Fruit fly (Drosophila melanogaster) whole organism, embryonic: Measurements from ENCODE around the gene Pp1-87B.
A peak's percentile ranks its signal among the peaks of the same experiment; 100 is the strongest.

Experiments
- Bgb ChIP-seq: fragments of 200-800 bp; sonication (Bioruptor generic); IDR thresholded peaks from 2 replicates; pipeline ENCODE4 v1.3.6; 2022; ENCODE audit warnings: missing biosample characterization, missing genetic modification characterization; ENCODE audit not compliant: partially characterized antibody
- CG10267 ChIP-seq: fragments of 200-800 bp; sonication (Bioruptor generic); optimal IDR thresholded peaks from 2 replicates; lab custom pipeline; 2018; ENCODE audit warnings: missing biosample characterization, mild to moderate bottlenecking, missing genetic modification characterization, moderate library complexity
- CG10565 ChIP-seq: fragments of 200-800 bp; sonication (Bioruptor generic); optimal IDR thresholded peaks from 3 replicates; lab custom pipeline; 2016; ENCODE audit warnings: missing biosample characterization, mild to moderate bottlenecking, missing genetic modification characterization
- CG11560 ChIP-seq: fragments of 200-800 bp; sonication (Bioruptor generic); IDR thresholded peaks from 3 replicates; pipeline ENCODE4 v1.3.6; 2022; ENCODE audit warnings: missing biosample characterization, missing genetic modification characterization
- CG1233 ChIP-seq: fragments of 200-800 bp; sonication (Bioruptor generic); optimal IDR thresholded peaks from 4 replicates; lab custom pipeline; 2018; ENCODE audit warnings: missing biosample characterization, mild to moderate bottlenecking, missing genetic modification characterization
- CG13624 ChIP-seq: fragments of 200-800 bp; sonication (Bioruptor generic); optimal IDR thresholded peaks from 2 replicates; lab custom pipeline; 2016; ENCODE audit warnings: missing biosample characterization, missing genetic modification characterization
- CG13894 ChIP-seq: fragments of 200-800 bp; sonication (Bioruptor generic); optimal IDR thresholded peaks from 3 replicates; lab custom pipeline; 2018; ENCODE audit warnings: missing biosample characterization, mild to moderate bottlenecking, missing genetic modification characterization, moderate library complexity
- CG14050 ChIP-seq: fragments of 200-800 bp; sonication (Bioruptor generic); IDR thresholded peaks from 3 replicates; pipeline ENCODE4 v1.3.6; 2022; ENCODE audit warnings: missing biosample characterization, missing genetic modification characterization
- CG15011 ChIP-seq: fragments of 200-800 bp; sonication (Bioruptor generic); optimal IDR thresholded peaks from 3 replicates; lab custom pipeline; 2018; ENCODE audit warnings: missing biosample characterization, mild to moderate bottlenecking, missing genetic modification characterization
- CG1603 ChIP-seq: fragments of 200-800 bp; sonication (Bioruptor generic); optimal IDR thresholded peaks from 2 replicates; lab custom pipeline; 2019; ENCODE audit warnings: missing biosample characterization, mild to moderate bottlenecking, missing genetic modification characterization, moderate library complexity
- CG16779 ChIP-seq: fragments of 200-800 bp; sonication (Bioruptor generic); IDR thresholded peaks from 2 replicates; pipeline ENCODE4 v1.3.6; 2022; ENCODE audit warnings: missing biosample characterization, missing genetic modification characterization
- CG16813 ChIP-seq: fragments of 200-800 bp; sonication (Bioruptor generic); IDR thresholded peaks from 3 replicates; pipeline ENCODE4 v1.3.6; 2022; ENCODE audit warnings: missing biosample characterization, missing genetic modification characterization; ENCODE audit not compliant: partially characterized antibody
- CG17612 ChIP-seq: fragments of 200-800 bp; sonication (Bioruptor generic); IDR thresholded peaks from 2 replicates; pipeline ENCODE4 v1.3.6; 2022; ENCODE audit warnings: missing biosample characterization, missing genetic modification characterization
- CG18262 ChIP-seq: fragments of 200-800 bp; optimal IDR thresholded peaks from 3 replicates; lab custom pipeline; 2019; ENCODE audit warnings: missing biosample characterization, mild to moderate bottlenecking, missing genetic modification characterization, moderate library complexity
- CG18599 ChIP-seq: fragments of 200-800 bp; sonication (Bioruptor generic); optimal IDR thresholded peaks from 3 replicates; lab custom pipeline; 2017; ENCODE audit warnings: missing biosample characterization, missing genetic modification characterization, mild to moderate bottlenecking, moderate library complexity, missing genetic modification reagents
- CG2712 ChIP-seq: fragments of 200-800 bp; optimal IDR thresholded peaks from 3 replicates; lab custom pipeline; 2019; ENCODE audit warnings: missing biosample characterization, mild to moderate bottlenecking, missing genetic modification characterization, moderate library complexity
- CG30431 ChIP-seq: fragments of 200-800 bp; sonication (Bioruptor generic); optimal IDR thresholded peaks from 2 replicates; lab custom pipeline; 2017; ENCODE audit warnings: missing biosample characterization, missing genetic modification characterization
- CG31441 ChIP-seq: fragments of 200-800 bp; sonication (Bioruptor generic); IDR thresholded peaks from 2 replicates; pipeline ENCODE4 v1.3.6; 2022; ENCODE audit warnings: missing biosample characterization, missing genetic modification characterization
- CG3726 ChIP-seq: fragments of 200-800 bp; sonication (Bioruptor generic); IDR thresholded peaks from 3 replicates; pipeline ENCODE4, ENCODE4 v1.3.6; 2022; ENCODE audit warnings: missing biosample characterization, missing genetic modification characterization
- CG4404 ChIP-seq: fragments of 200-800 bp; sonication (Bioruptor generic); IDR thresholded peaks from 2 replicates; pipeline ENCODE4 v1.3.6; 2022; ENCODE audit warnings: missing biosample characterization, missing genetic modification characterization
- CG5245 ChIP-seq: fragments of 200-800 bp; sonication (Bioruptor generic); optimal IDR thresholded peaks from 3 replicates; lab custom pipeline; 2016; ENCODE audit warnings: missing biosample characterization, missing genetic modification characterization
- CG7745 ChIP-seq: fragments of 200-800 bp; sonication (Bioruptor generic); optimal IDR thresholded peaks from 2 replicates; lab custom pipeline; 2018; ENCODE audit warnings: missing biosample characterization, mild to moderate bottlenecking, missing genetic modification characterization, moderate library complexity
- CG8089 ChIP-seq: fragments of 200-800 bp; sonication (Bioruptor generic); optimal IDR thresholded peaks from 3 replicates; lab custom pipeline; 2016; ENCODE audit warnings: missing biosample characterization, missing genetic modification characterization
- CG8281 ChIP-seq: fragments of 200-800 bp; sonication (Bioruptor generic); optimal IDR thresholded peaks from 2 replicates; lab custom pipeline; 2018; ENCODE audit warnings: missing biosample characterization, mild to moderate bottlenecking, missing genetic modification characterization, moderate library complexity
- CG9609 ChIP-seq: fragments of 200-800 bp; sonication (Bioruptor generic); optimal IDR thresholded peaks from 3 replicates; lab custom pipeline; 2016; ENCODE audit warnings: missing biosample characterization, missing genetic modification characterization
- CG9727 ChIP-seq: fragments of 200-800 bp; sonication (Bioruptor generic); optimal IDR thresholded peaks from 3 replicates; lab custom pipeline; 2017; ENCODE audit warnings: missing biosample characterization, mild to moderate bottlenecking, missing genetic modification characterization
- Dad ChIP-seq: fragments of 200-800 bp; sonication (Bioruptor generic); optimal IDR thresholded peaks from 3 replicates; lab custom pipeline; 2016; ENCODE audit warnings: missing biosample characterization, missing genetic modification characterization
- Dref ChIP-seq: fragments of 200-800 bp; sonication (Bioruptor generic); IDR thresholded peaks from 2 replicates; pipeline ENCODE4 v1.3.6; 2022; ENCODE audit warnings: missing biosample characterization, missing genetic modification characterization
- H2.0 ChIP-seq: fragments of 200-800 bp; sonication (Bioruptor generic); IDR thresholded peaks from 2 replicates; pipeline ENCODE4 v1.3.6; 2022; ENCODE audit warnings: missing biosample characterization, missing genetic modification characterization
- Hr3 ChIP-seq: fragments of 200-800 bp; sonication (Bioruptor generic); optimal IDR thresholded peaks from 3 replicates; lab custom pipeline; 2016; ENCODE audit warnings: missing biosample characterization, missing genetic modification characterization
- Hr39 ChIP-seq: fragments of >200 bp; optimal IDR thresholded peaks from 2 replicates; lab custom pipeline; 2017
- Max ChIP-seq: fragments of 200-800 bp; sonication (Bioruptor generic); optimal IDR thresholded peaks from 2 replicates; lab custom pipeline; 2016; ENCODE audit warnings: missing biosample characterization, mild to moderate bottlenecking, missing genetic modification characterization
- Sry-β ChIP-seq: fragments of 200-800 bp; sonication (Bioruptor generic); optimal IDR thresholded peaks from 2 replicates; lab custom pipeline; 2018; ENCODE audit warnings: missing biosample characterization, mild to moderate bottlenecking, missing genetic modification characterization, moderate library complexity
- Usf ChIP-seq: fragments of 200-800 bp; sonication (Bioruptor generic); optimal IDR thresholded peaks from 2 replicates; lab custom pipeline; 2017; ENCODE audit warnings: missing genotype, missing biosample characterization, missing genetic modification characterization
- ac ChIP-seq: fragments of 200-800 bp; sonication (Bioruptor generic); optimal IDR thresholded peaks from 3 replicates; lab custom pipeline; 2017; ENCODE audit warnings: missing biosample characterization, mild to moderate bottlenecking, missing genetic modification characterization
- ato ChIP-seq: fragments of 200-800 bp; sonication (Bioruptor generic); IDR thresholded peaks from 2 replicates; pipeline ENCODE4 v1.3.6; 2022; ENCODE audit warnings: missing biosample characterization, missing genetic modification characterization; ENCODE audit not compliant: partially characterized antibody
- cad ChIP-seq: fragments of >200 bp; optimal IDR thresholded peaks from 2 replicates; lab custom pipeline; 2017; ENCODE audit warnings: missing biosample characterization, missing genetic modification characterization
- caup ChIP-seq: fragments of 200-800 bp; sonication (Bioruptor generic); optimal IDR thresholded peaks from 3 replicates; lab custom pipeline; 2017; ENCODE audit warnings: missing biosample characterization, mild to moderate bottlenecking, missing genetic modification characterization, moderate library complexity; ENCODE audit not compliant: severe bottlenecking
- dan ChIP-seq: fragments of 200-800 bp; sonication (Bioruptor generic); IDR thresholded peaks from 2 replicates; pipeline ENCODE4 v1.3.6; 2022; ENCODE audit warnings: missing biosample characterization, missing genetic modification characterization
- dysf ChIP-seq: fragments of 200-800 bp; sonication (Bioruptor generic); IDR thresholded peaks from 3 replicates; pipeline ENCODE4 v1.3.6; 2022; ENCODE audit warnings: missing biosample characterization, missing genetic modification characterization
- eve ChIP-seq, 2 experiments: fragments of >200 bp; optimal IDR thresholded peaks; 2 replicates each; lab custom pipeline; 2017; ENCODE audit warnings: missing biosample characterization in 2 of 2, missing genetic modification characterization in 2 of 2
- eyg ChIP-seq: fragments of 200-800 bp; sonication (Bioruptor generic); optimal IDR thresholded peaks from 3 replicates; lab custom pipeline; 2016; ENCODE audit warnings: missing biosample characterization, missing genetic modification characterization
- ham ChIP-seq: fragments of 200-800 bp; sonication (Bioruptor generic); IDR thresholded peaks from 2 replicates; pipeline ENCODE4 v1.3.6; 2022; ENCODE audit warnings: missing biosample characterization, missing genetic modification characterization
- ken ChIP-seq: fragments of 200-800 bp; sonication (Bioruptor generic); IDR thresholded peaks from 3 replicates; pipeline ENCODE4 v1.3.6; 2022; ENCODE audit warnings: missing biosample characterization, missing genetic modification characterization
- lab ChIP-seq: fragments of 200-800 bp; sonication (Bioruptor generic); optimal IDR thresholded peaks from 3 replicates; lab custom pipeline; 2017; ENCODE audit warnings: missing biosample characterization, missing genetic modification characterization, mild to moderate bottlenecking, moderate library complexity, missing genetic modification reagents
- ranshi ChIP-seq: fragments of 200-800 bp; sonication (Bioruptor generic); IDR thresholded peaks from 2 replicates; pipeline ENCODE4 v1.3.6; 2022; ENCODE audit warnings: missing biosample characterization, missing genetic modification characterization
- slou ChIP-seq: fragments of 200-800 bp; sonication (Bioruptor generic); optimal IDR thresholded peaks from 3 replicates; lab custom pipeline; 2016; ENCODE audit warnings: missing biosample characterization, missing genetic modification characterization
- tio ChIP-seq: fragments of 200-800 bp; sonication (Bioruptor generic); optimal IDR thresholded peaks from 2 replicates; lab custom pipeline; 2017; ENCODE audit warnings: missing biosample characterization, missing genetic modification characterization, inconsistent platforms
- wdn ChIP-seq: fragments of 200-800 bp; sonication (Bioruptor generic); IDR thresholded peaks from 2 replicates; pipeline ENCODE4 v1.3.6; 2022; ENCODE audit warnings: missing biosample characterization, missing genetic modification characterization

Pp1-87B gene

dm6 chr3R:12406235-12407196, 19.2 kb downstream of the Pp1-87B start, which contains the start of gene CG5167 (continued):
- no peak for TF ChIP-seq CG17612 (GFP tag; lab: Robert Waterston, UW)
- TF ChIP-seq Bgb (GFP tag; lab: Robert Waterston, UW), result no peak
- TF ChIP-seq CG30431, result no peak
- no peak for TF ChIP-seq tio (GFP tag; lab: Kevin White, UChicago)
- TF ChIP-seq CG13894 (tag; lab: Kevin White, UChicago), result peak; percentile 13
- peak; percentile 64 for TF ChIP-seq CG2712
- TF ChIP-seq ken (GFP tag; lab: Robert Waterston, UW), result no peak
- TF ChIP-seq dysf (GFP tag; lab: Robert Waterston, UW), result 0 out of 3 replicates have a peak, but pooled peaks have one; percentile 22
- no peak for TF ChIP-seq Dad (GFP tag; lab: Kevin White, UChicago)
- no peak for TF ChIP-seq CG3726 (GFP tag; lab: Robert Waterston, UW)
- TF ChIP-seq caup, result peak; percentile 6
- no peak for TF ChIP-seq ham
- no peak for TF ChIP-seq CG4404 (GFP tag; lab: Robert Waterston, UW)
- no peak for TF ChIP-seq Hr3 (GFP tag; lab: Kevin White, UChicago)
- TF ChIP-seq wdn (GFP tag; lab: Robert Waterston, UW), result no peak
- no peak for TF ChIP-seq CG8281
- peak; percentile 38; the same call in 1 of the 2 replicates for TF ChIP-seq CG31441 (GFP tag; lab: Robert Waterston, UW)
- peak; percentile 67 for TF ChIP-seq CG18599 (GFP tag; lab: Kevin White, UChicago)
- TF ChIP-seq cad (GFP tag; lab: Kevin White, UChicago), result no peak
- TF ChIP-seq Max (GFP tag; lab: Kevin White, UChicago), result peak; percentile 43
- TF ChIP-seq dan, result no peak
- no peak for TF ChIP-seq H2.0 (GFP tag; lab: Robert Waterston, UW)
- no peak for TF ChIP-seq CG5245 (GFP tag; lab: Kevin White, UChicago)
- peak; percentile 58 for TF ChIP-seq CG18262 (tag; lab: Kevin White, UChicago)
- TF ChIP-seq CG1233 (GFP tag; lab: Kevin White, UChicago), result no peak
- TF ChIP-seq CG16813, result 0 out of 3 replicates have a peak, but pooled peaks have one; percentile 8
- TF ChIP-seq Dref, result peak; percentile 49
- no peak for TF ChIP-seq eyg (GFP tag; lab: Kevin White, UChicago)
- TF ChIP-seq Usf, result no peak
- no peak for TF ChIP-seq CG8089 (GFP tag; lab: Kevin White, UChicago)
- TF ChIP-seq lab (GFP tag; lab: Kevin White, UChicago), result peak; percentile 54
- no peak for TF ChIP-seq CG16779 (GFP tag; lab: Robert Waterston, UW)
- peak; percentile 39 for TF ChIP-seq CG1603 (tag; lab: Kevin White, UChicago)
- TF ChIP-seq CG9727, result peak; percentile 59
- TF ChIP-seq CG11560 (tag; lab: Robert Waterston, UW), result no peak
- TF ChIP-seq CG15011, result no peak
- TF ChIP-seq ato (GFP tag; lab: Robert Waterston, UW), result no peak
- peak; percentile 64 for TF ChIP-seq CG10267
- TF ChIP-seq CG7745 (tag; lab: Kevin White, UChicago), result no peak
- no peak for TF ChIP-seq Hr39 (lab: Kevin White, UChicago)
- no peak for TF ChIP-seq slou (GFP tag; lab: Kevin White, UChicago)
- no peak for TF ChIP-seq ranshi (GFP tag; lab: Robert Waterston, UW)
- TF ChIP-seq CG13624 (GFP tag; lab: Kevin White, UChicago), result no peak
- no peak for TF ChIP-seq Sry-β (GFP tag; lab: Kevin White, UChicago)
- TF ChIP-seq CG9609 (GFP tag; lab: Kevin White, UChicago), result no peak
- TF ChIP-seq ac (GFP tag; lab: Kevin White, UChicago), result no peak
- TF ChIP-seq eve (GFP tag; optimal IDR thresholded peaks at IDR 0.05; lab: Kevin White, UChicago), result no peak
- TF ChIP-seq CG10565 (GFP tag; lab: Kevin White, UChicago), result no peak
- no peak for TF ChIP-seq CG14050 (GFP tag; lab: Robert Waterston, UW)
